Fruit fly (Drosophila melanogaster) whole organism, pupa: ENCODE data around the gene dsb.
A peak's percentile ranks its signal among the peaks of the same experiment; 100 is the strongest.

Source experiments
- CG10348 ChIP-seq: fragments of 200-800 bp; sonication (Bioruptor generic); IDR thresholded peaks from 2 replicates; pipeline ENCODE4 v1.3.6; 2022; ENCODE audit warnings: missing biosample characterization, missing genetic modification characterization
- CG12605 ChIP-seq: fragments of 200-800 bp; sonication (Bioruptor generic); IDR thresholded peaks from 2 replicates; pipeline ENCODE4 v1.3.6; 2022; ENCODE audit warnings: missing biosample characterization, missing genetic modification characterization
- CG13204 ChIP-seq: fragments of 200-800 bp; sonication (Bioruptor generic); optimal IDR thresholded peaks from 2 replicates; lab custom pipeline; 2018; ENCODE audit warnings: missing biosample characterization, mild to moderate bottlenecking, missing genetic modification characterization, moderate library complexity
- CG14655 ChIP-seq: fragments of 200-800 bp; sonication (Bioruptor generic); optimal IDR thresholded peaks from 3 replicates; lab custom pipeline; 2017; ENCODE audit warnings: mild to moderate bottlenecking, missing biosample characterization, missing genetic modification reagents, missing genetic modification characterization
- CG15710 ChIP-seq: fragments of 200-800 bp; sonication (Bioruptor generic); optimal IDR thresholded peaks from 2 replicates; lab custom pipeline; 2018; ENCODE audit warnings: missing biosample characterization, mild to moderate bottlenecking, missing genetic modification characterization, moderate library complexity
- CG17806 ChIP-seq: fragments of 200-800 bp; sonication (Bioruptor generic); optimal IDR thresholded peaks from 2 replicates; lab custom pipeline; 2018; ENCODE audit warnings: missing biosample characterization, mild to moderate bottlenecking, missing genetic modification characterization, moderate library complexity
- CG32121 ChIP-seq: fragments of 200-800 bp; sonication (Bioruptor generic); IDR thresholded peaks from 2 replicates; pipeline ENCODE4 v1.3.6; 2022; ENCODE audit warnings: missing biosample characterization, missing genetic modification characterization
- CG34367 ChIP-seq: fragments of 200-800 bp; sonication (Bioruptor generic); optimal IDR thresholded peaks from 2 replicates; lab custom pipeline; 2018; ENCODE audit warnings: missing biosample characterization, mild to moderate bottlenecking, missing genetic modification characterization
- CG4496 ChIP-seq: fragments of 200-800 bp; sonication (Bioruptor generic); IDR thresholded peaks from 3 replicates; pipeline ENCODE4 v1.3.6; 2022; ENCODE audit warnings: missing biosample characterization, missing genetic modification characterization
- CG8159 ChIP-seq: fragments of 200-800 bp; sonication (Bioruptor generic); optimal IDR thresholded peaks from 3 replicates; lab custom pipeline; 2018; ENCODE audit warnings: missing biosample characterization, mild to moderate bottlenecking, missing genetic modification characterization, moderate library complexity
- CG8301 ChIP-seq: fragments of 200-800 bp; sonication (Bioruptor generic); optimal IDR thresholded peaks from 2 replicates; lab custom pipeline; 2018; ENCODE audit warnings: missing biosample characterization, mild to moderate bottlenecking, missing genetic modification characterization
- CG9948 ChIP-seq: fragments of 200-800 bp; sonication (Bioruptor generic); optimal IDR thresholded peaks from 2 replicates; lab custom pipeline; 2018; ENCODE audit warnings: missing biosample characterization, mild to moderate bottlenecking, missing genetic modification characterization, moderate library complexity
- D1 ChIP-seq: fragments of 200-800 bp; sonication (Bioruptor generic); optimal IDR thresholded peaks from 2 replicates; lab custom pipeline; 2018; ENCODE audit warnings: missing biosample characterization, mild to moderate bottlenecking, missing genetic modification characterization, moderate library complexity
- EcR ChIP-seq: fragments of 200-800 bp; sonication (Bioruptor generic); optimal IDR thresholded peaks from 3 replicates; lab custom pipeline; 2019; ENCODE audit warnings: missing biosample characterization, missing genetic modification characterization, mild to moderate bottlenecking, moderate library complexity, missing genetic modification reagents
- Ets98B ChIP-seq: fragments of 200-800 bp; sonication (Bioruptor generic); IDR thresholded peaks from 2 replicates; pipeline ENCODE4 v1.3.6; 2022; ENCODE audit warnings: missing biosample characterization, missing genetic modification characterization
- Pif1A ChIP-seq: fragments of 200-800 bp; sonication (Bioruptor generic); optimal IDR thresholded peaks from 3 replicates; lab custom pipeline; 2016; ENCODE audit warnings: missing biosample characterization, missing genetic modification characterization
- Pif1B ChIP-seq: fragments of 200-800 bp; sonication (Bioruptor generic); optimal IDR thresholded peaks from 3 replicates; lab custom pipeline; 2016; ENCODE audit warnings: missing biosample characterization, missing genetic modification characterization
- Snoo ChIP-seq: fragments of 200-800 bp; sonication (Bioruptor generic); optimal IDR thresholded peaks from 3 replicates; lab custom pipeline; 2017; ENCODE audit warnings: missing biosample characterization, mild to moderate bottlenecking, missing genetic modification characterization, inconsistent platforms
- fd96Ca ChIP-seq: fragments of 200-800 bp; sonication (Bioruptor generic); IDR thresholded peaks from 3 replicates; pipeline ENCODE4 v1.3.6; 2022; ENCODE audit warnings: missing biosample characterization, missing genetic modification characterization
- gl ChIP-seq: fragments of 200-800 bp; sonication (Bioruptor generic); optimal IDR thresholded peaks from 2 replicates; lab custom pipeline; 2018; ENCODE audit warnings: missing biosample characterization, mild to moderate bottlenecking, missing genetic modification characterization
- rn ChIP-seq: fragments of 200-800 bp; sonication (Bioruptor generic); IDR thresholded peaks from 2 replicates; pipeline ENCODE4 v1.3.6; 2022; ENCODE audit warnings: missing biosample characterization, missing genetic modification characterization

dsb gene

DNA sequence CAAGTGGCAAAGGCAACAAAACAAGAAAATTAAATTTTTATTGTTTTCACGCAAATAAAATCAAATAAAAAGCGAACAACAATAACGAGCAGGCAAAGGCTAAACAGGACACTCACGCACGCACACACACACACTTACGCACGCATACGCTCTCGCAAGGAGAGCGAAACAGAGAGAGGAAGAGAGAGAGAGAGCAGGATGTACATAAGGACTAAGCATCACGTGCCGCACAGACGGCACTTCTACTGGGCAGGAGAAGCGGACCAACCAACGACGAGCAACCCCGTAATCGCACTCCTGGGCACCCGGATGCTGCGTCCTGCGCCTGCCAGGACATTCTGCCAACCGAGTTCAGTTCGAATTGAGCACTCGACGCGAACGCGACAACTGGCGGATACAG is 10.9 kb upstream of the dsb start, which contains the start of gene Dbx:
Gene Dbx (plus strand): TSS at position 365 of the 400 bp plus-strand sequence.
- TF ChIP-seq CG34367 (tag; lab: Kevin White, UChicago) (no peak), CG9948 (tag; lab: Kevin White, UChicago) (no peak), D1 (tag; lab: Kevin White, UChicago) (no peak), CG8301 (no peak), CG10348 (GFP tag; lab: Robert Waterston, UW) (no peak)

DNA sequence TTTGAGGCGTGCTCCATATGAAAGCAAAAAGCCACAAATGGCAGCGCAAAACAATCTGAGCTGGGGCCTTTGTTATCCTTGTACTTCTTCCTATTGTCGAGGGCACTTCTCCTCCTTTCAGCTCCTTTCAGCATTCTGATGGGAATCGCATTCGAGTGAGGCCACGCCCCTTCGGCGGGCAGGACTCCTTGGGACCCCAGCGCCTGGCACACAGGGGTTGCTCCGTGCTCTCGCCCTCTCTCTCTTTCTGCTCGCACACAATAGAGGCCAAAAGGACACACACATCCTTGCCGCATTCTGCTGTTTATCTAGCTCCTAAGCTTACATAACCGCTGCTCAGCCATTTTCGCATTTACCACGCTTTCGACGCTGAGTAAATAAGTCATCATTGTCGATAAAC is 10.1 kb upstream of the dsb start:
- TF ChIP-seq CG8301 = no peak
- TF ChIP-seq CG10348 (GFP tag; lab: Robert Waterston, UW) = no peak
- TF ChIP-seq rn (GFP tag; lab: Robert Waterston, UW) = no peak
- no peak for TF ChIP-seq Ets98B (GFP tag; lab: Robert Waterston, UW)
- TF ChIP-seq Snoo (tag; lab: Kevin White, UChicago) = no peak
- TF ChIP-seq CG32121 (GFP tag; lab: Robert Waterston, UW) = no peak
- TF ChIP-seq CG4496 (GFP tag; lab: Robert Waterston, UW) = no peak
- TF ChIP-seq fd96Ca (GFP tag; lab: Robert Waterston, UW) = no peak
- TF ChIP-seq CG8159 (tag; lab: Kevin White, UChicago) = no peak

DNA sequence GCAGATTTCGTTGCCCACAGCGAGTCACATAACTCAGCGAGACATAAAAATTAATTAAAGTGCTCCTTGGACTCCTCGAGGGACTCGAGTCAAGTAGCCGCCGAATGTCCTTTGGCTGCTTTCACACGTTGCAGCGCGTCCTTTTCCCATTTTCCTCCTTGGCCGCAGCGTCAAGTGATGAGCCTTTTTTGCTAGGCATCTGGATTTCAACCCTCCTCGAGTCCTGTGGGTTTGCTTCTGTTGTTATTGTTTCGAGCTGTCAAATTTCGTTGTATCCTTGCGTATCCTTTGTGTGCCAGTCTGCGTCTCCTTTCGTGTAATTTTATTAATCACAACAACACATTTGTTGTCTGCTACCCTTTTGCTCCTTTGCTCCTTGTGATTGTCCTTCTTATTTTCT is 6.6 kb upstream of the dsb start:
- TF ChIP-seq CG32121 (GFP tag; lab: Robert Waterston, UW) (no peak), CG13204 (no peak), Snoo (tag; lab: Kevin White, UChicago) (no peak), CG8159 (tag; lab: Kevin White, UChicago) (no peak), Pif1A (GFP tag; lab: Kevin White, UChicago) (no peak), fd96Ca (GFP tag; lab: Robert Waterston, UW) (no peak), Pif1B (no peak), CG10348 (GFP tag; lab: Robert Waterston, UW) (no peak), CG17806 (tag; lab: Kevin White, UChicago) (no peak), CG14655 (GFP tag; lab: Kevin White, UChicago) (no peak), CG15710 (tag; lab: Kevin White, UChicago) (no peak), CG8301 (no peak), CG34367 (tag; lab: Kevin White, UChicago) (no peak), Ets98B (GFP tag; lab: Robert Waterston, UW) (no peak), EcR (GFP tag; lab: Kevin White, UChicago) (no peak), CG9948 (tag; lab: Kevin White, UChicago) (no peak), gl (tag; lab: Kevin White, UChicago) (no peak), CG4496 (GFP tag; lab: Robert Waterston, UW) (no peak), D1 (tag; lab: Kevin White, UChicago) (no peak), CG12605 (no peak)

DNA sequence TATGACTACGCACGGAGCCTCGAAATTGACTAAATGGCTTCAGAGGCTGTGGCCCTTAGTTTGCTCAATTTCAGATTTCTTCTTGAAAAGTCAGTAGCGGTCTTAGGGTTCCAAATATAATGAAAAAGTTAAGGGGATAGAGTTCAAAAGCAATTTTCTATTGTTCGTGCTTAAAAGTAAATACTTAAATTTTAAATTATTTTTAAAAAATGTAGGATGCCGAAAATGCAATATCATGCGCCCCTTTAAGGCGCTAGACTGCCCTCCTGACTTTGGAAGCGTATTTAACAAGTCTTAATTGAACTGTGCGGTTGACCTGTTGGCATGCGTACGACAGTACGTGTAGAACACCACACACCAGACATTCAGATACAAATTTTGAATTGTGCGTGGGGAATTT is 4.7 kb upstream of the dsb start:
- no peak for TF ChIP-seq Pif1A (GFP tag; lab: Kevin White, UChicago)
- no peak for TF ChIP-seq CG10348 (GFP tag; lab: Robert Waterston, UW)
- TF ChIP-seq CG13204 = no peak
- TF ChIP-seq CG4496 (GFP tag; lab: Robert Waterston, UW) = no peak
- TF ChIP-seq EcR (GFP tag; lab: Kevin White, UChicago) = no peak
- TF ChIP-seq CG32121 (GFP tag; lab: Robert Waterston, UW) = no peak
- no peak for TF ChIP-seq Ets98B (GFP tag; lab: Robert Waterston, UW)
- no peak for TF ChIP-seq Snoo (tag; lab: Kevin White, UChicago)
- no peak for TF ChIP-seq CG15710 (tag; lab: Kevin White, UChicago)
- no peak for TF ChIP-seq rn (GFP tag; lab: Robert Waterston, UW)
- no peak for TF ChIP-seq Pif1B
- no peak for TF ChIP-seq CG17806 (tag; lab: Kevin White, UChicago)
- no peak for TF ChIP-seq CG14655 (GFP tag; lab: Kevin White, UChicago)
- no peak for TF ChIP-seq CG12605

DNA sequence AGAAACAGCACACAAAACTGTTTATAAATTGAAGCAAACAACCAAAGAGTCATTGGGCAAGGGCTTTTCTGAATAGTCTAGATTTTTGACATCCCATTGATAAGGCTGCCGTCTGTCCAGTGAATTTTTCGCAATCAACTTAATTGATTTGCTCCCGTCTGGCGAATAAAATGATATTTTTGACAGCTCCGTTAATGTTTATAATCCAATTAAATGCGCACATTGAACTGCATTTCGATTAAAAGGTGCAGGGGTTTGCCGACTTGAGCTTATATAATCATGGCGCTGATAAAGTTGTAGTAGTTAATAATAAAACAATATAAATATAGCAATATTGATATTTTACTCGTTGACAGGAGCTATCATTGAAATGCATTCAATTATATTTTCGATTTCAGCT is 997 bp downstream of the dsb start:
- TF ChIP-seq Ets98B (GFP tag; lab: Robert Waterston, UW) (no peak), CG12605 (no peak), Pif1A (GFP tag; lab: Kevin White, UChicago) (no peak), gl (tag; lab: Kevin White, UChicago) (no peak), CG9948 (tag; lab: Kevin White, UChicago) (no peak), CG15710 (tag; lab: Kevin White, UChicago) (no peak), CG13204 (no peak), CG8301 (no peak)

DNA sequence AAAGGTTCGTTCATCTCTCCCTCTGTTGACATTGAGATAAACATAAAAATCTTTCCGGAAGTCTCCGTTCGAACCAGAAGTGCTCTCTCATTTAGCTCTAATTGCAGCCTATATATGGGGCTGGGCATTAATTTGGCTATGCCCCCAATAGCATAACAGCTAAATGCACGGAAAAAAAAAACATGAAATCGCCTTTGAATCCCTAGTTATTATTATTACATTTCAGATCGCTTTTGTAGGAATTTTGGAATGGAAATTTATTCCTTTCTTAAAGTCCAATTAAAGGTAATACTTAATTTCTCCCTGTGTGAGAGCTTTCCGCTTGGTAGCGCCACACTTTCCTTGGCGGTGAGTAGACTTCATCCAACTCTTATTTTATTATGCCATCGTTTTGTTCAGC is 3.8 kb downstream of the dsb start:
- TF ChIP-seq CG4496 (GFP tag; lab: Robert Waterston, UW) (no peak; the same call in 2 of the 3 replicates), fd96Ca (GFP tag; lab: Robert Waterston, UW) (no peak), CG13204 (no peak), Pif1A (GFP tag; lab: Kevin White, UChicago) (peak; percentile 19), CG8159 (tag; lab: Kevin White, UChicago) (peak; percentile 4), rn (GFP tag; lab: Robert Waterston, UW) (no peak)

DNA sequence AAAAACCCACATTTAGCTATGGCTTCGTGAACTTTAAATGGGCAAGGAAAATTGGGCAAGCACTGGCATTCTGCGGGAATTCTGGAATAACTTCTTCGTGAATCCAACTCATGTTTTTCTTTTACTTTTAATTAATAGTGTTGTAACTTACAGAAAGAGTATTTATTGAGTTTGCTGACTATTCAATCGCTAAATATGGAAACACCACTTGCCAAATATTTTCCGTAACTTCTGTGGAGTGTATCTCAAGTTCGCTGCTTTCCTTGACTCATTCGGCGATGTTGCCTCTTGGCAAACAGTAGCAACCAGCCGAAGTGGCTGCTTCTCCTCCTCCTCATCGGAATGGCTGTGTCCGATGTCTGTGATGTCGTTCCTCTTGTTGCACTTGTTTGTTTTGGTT is 4.7 kb downstream of the dsb start:
- peak; percentile 19; the same call in 1 of the 2 replicates for TF ChIP-seq CG32121 (GFP tag; lab: Robert Waterston, UW)
- TF ChIP-seq CG17806 (tag; lab: Kevin White, UChicago) = no peak
- no peak for TF ChIP-seq CG10348 (GFP tag; lab: Robert Waterston, UW)
- peak; percentile 12 for TF ChIP-seq Pif1B
- no peak for TF ChIP-seq rn (GFP tag; lab: Robert Waterston, UW)
- TF ChIP-seq EcR (GFP tag; lab: Kevin White, UChicago) = no peak
- no peak for TF ChIP-seq D1 (tag; lab: Kevin White, UChicago)
- no peak for TF ChIP-seq Snoo (tag; lab: Kevin White, UChicago)
- TF ChIP-seq CG4496 (GFP tag; lab: Robert Waterston, UW) = no peak
- peak; percentile 23 for TF ChIP-seq CG15710 (tag; lab: Kevin White, UChicago)
- no peak for TF ChIP-seq Ets98B (GFP tag; lab: Robert Waterston, UW)
- TF ChIP-seq gl (tag; lab: Kevin White, UChicago) = no peak
- TF ChIP-seq CG12605 = no peak
- peak; percentile 36 for TF ChIP-seq CG8301
- TF ChIP-seq CG9948 (tag; lab: Kevin White, UChicago) = no peak
- TF ChIP-seq CG13204 = no peak
- TF ChIP-seq fd96Ca (GFP tag; lab: Robert Waterston, UW) = peak; percentile 47; the same call in 2 of the 3 replicates
- TF ChIP-seq CG34367 (tag; lab: Kevin White, UChicago) = no peak
- peak; percentile 40 for TF ChIP-seq CG8159 (tag; lab: Kevin White, UChicago)
- TF ChIP-seq Pif1A (GFP tag; lab: Kevin White, UChicago) = peak; percentile 39
- peak; percentile 14 for TF ChIP-seq CG14655 (GFP tag; lab: Kevin White, UChicago)
